Worm (Caenorhabditis elegans): ENCODE results near the gene Y57G7A.2.

- no peak for TF ChIP-seq ceh-36 (tag; optimal IDR thresholded peaks at IDR 0.05)
- no peak for TF ChIP-seq hnd-1 (tag; optimal IDR thresholded peaks at IDR 0.05)
- no peak for TF ChIP-seq scrt-1 (GFP tag; IDR thresholded peaks at IDR 0.05)
- TF ChIP-seq F13C5.2 (tag; optimal IDR thresholded peaks at IDR 0.05) = no peak
- TF ChIP-seq hmbx-1 (tag; optimal IDR thresholded peaks at IDR 0.05) = no peak
These were observed 42.3 kb downstream of the Y57G7A.2 start for ce11 chrII:1338196-1338595.
